Worm (Caenorhabditis elegans): Measurements from ENCODE around the gene asp-6.

asp-6 gene

ce11 chrV:8267275-8267674 is 1.5 kb downstream of the asp-6 start:
- TF ChIP-seq lin-35 (GFP tag; optimal IDR thresholded peaks at IDR 0.05), result peak in 1 of 2 experiments; percentile 31
- TF ChIP-seq aly-2 (tag; optimal IDR thresholded peaks at IDR 0.05), result peak; percentile 64
- TF ChIP-seq jun-1 (tag; optimal IDR thresholded peaks at IDR 0.05), result peak; percentile 13
- peak; percentile 95 for TF ChIP-seq elt-2 (tag; optimal IDR thresholded peaks at IDR 0.05)
- no peak for TF ChIP-seq blmp-1 (tag; optimal IDR thresholded peaks at IDR 0.05)
- peak; percentile 87 for TF ChIP-seq tlp-1 (tag; optimal IDR thresholded peaks at IDR 0.05)
- TF ChIP-seq lin-39 (tag; optimal IDR thresholded peaks at IDR 0.05), result no peak

- TF ChIP-seq irx-1 (tag; optimal IDR thresholded peaks at IDR 0.05), result no peak
- no peak for TF ChIP-seq fkh-10 (GFP tag; optimal IDR thresholded peaks at IDR 0.05)
- TF ChIP-seq egl-27 (tag; optimal IDR thresholded peaks at IDR 0.05), result no peak
- TF ChIP-seq nhr-76 (tag; optimal IDR thresholded peaks at IDR 0.05), result no peak
- no peak for TF ChIP-seq Y116A8C.19 (tag; optimal IDR thresholded peaks at IDR 0.05; ENCODE audit: borderline replicate concordance)
- no peak for TF ChIP-seq ztf-4 (tag; optimal IDR thresholded peaks at IDR 0.05)
- no peak for TF ChIP-seq ceh-82 (tag; optimal IDR thresholded peaks at IDR 0.05)
- no peak for TF ChIP-seq hpl-2 (GFP tag; optimal IDR thresholded peaks at IDR 0.05)
- TF ChIP-seq nhr-71 (tag; optimal IDR thresholded peaks at IDR 0.05), result no peak
- TF ChIP-seq lin-35 (GFP tag; optimal IDR thresholded peaks at IDR 0.05), result no peak
- TF ChIP-seq lsy-2 (tag; optimal IDR thresholded peaks at IDR 0.05), result no peak
- TF ChIP-seq zag-1 (tag; optimal IDR thresholded peaks at IDR 0.05), result no peak
- TF ChIP-seq lin-15B (tag; optimal IDR thresholded peaks at IDR 0.05), result no peak
- TF ChIP-seq F16B12.6 (tag; optimal IDR thresholded peaks at IDR 0.05), result no peak
- TF ChIP-seq hlh-17 (GFP tag; optimal IDR thresholded peaks at IDR 0.05; ENCODE audit: borderline replicate concordance), result no peak
- no peak for TF ChIP-seq ceh-8 (GFP tag; optimal IDR thresholded peaks at IDR 0.05)
- no peak for TF ChIP-seq fos-1 (tag; optimal IDR thresholded peaks at IDR 0.05)
- TF ChIP-seq nhr-12 (tag; optimal IDR thresholded peaks at IDR 0.05), result no peak
- no peak for TF ChIP-seq ama-1 (optimal IDR thresholded peaks at IDR 0.05)
Measured at ce11 chrV:8266232-8266631, 2.5 kb downstream of the asp-6 start, which contains the start of gene F21F8.5. F21F8.5 (minus strand) TSS chrV:8266332.

ce11 chrV:8263941-8264340 is 4.8 kb downstream of the asp-6 start, which contains the start of gene C16D9.9:
C16D9.9 (plus strand) TSS chrV:8264241.
- TF ChIP-seq hlh-17 (GFP tag; optimal IDR thresholded peaks at IDR 0.05; ENCODE audit: borderline replicate concordance), result no peak
- no peak for TF ChIP-seq sox-4 (tag; optimal IDR thresholded peaks at IDR 0.05)
- TF ChIP-seq nhr-85 (tag), result no peak
- no peak for TF ChIP-seq dsc-1 (tag; optimal IDR thresholded peaks at IDR 0.05)
- TF ChIP-seq lin-39 (tag; optimal IDR thresholded peaks at IDR 0.05), result no peak
- TF ChIP-seq lsy-2 (tag; optimal IDR thresholded peaks at IDR 0.05), result no peak
- TF ChIP-seq efl-1 (optimal IDR thresholded peaks at IDR 0.05), result no peak
- TF ChIP-seq efl-1 (GFP tag; optimal IDR thresholded peaks at IDR 0.05 in 1 of 2), result no peak
- TF ChIP-seq fkh-8 (tag; optimal IDR thresholded peaks at IDR 0.05), result no peak
- TF ChIP-seq egl-13 (tag; optimal IDR thresholded peaks at IDR 0.05), result no peak
- no peak for TF ChIP-seq hpl-2 (GFP tag; optimal IDR thresholded peaks at IDR 0.05)
- TF ChIP-seq vab-15 (tag; optimal IDR thresholded peaks at IDR 0.05), result no peak

- TF ChIP-seq hlh-4 (tag; optimal IDR thresholded peaks at IDR 0.05), result peak; percentile 56
- TF ChIP-seq lin-15B (tag; optimal IDR thresholded peaks at IDR 0.05), result no peak
Measured at ce11 chrV:8263466-8263865, 5.3 kb downstream of the asp-6 start, which contains the start of gene C16D9.8. C16D9.8 (minus strand) TSS chrV:8263566.

ce11 chrV:8262212-8262611 is 6.5 kb downstream of the asp-6 start:
- no peak for TF ChIP-seq F16B12.6 (tag; optimal IDR thresholded peaks at IDR 0.05)
- no peak for TF ChIP-seq ceh-8 (GFP tag; optimal IDR thresholded peaks at IDR 0.05)
- TF ChIP-seq sox-4 (tag; optimal IDR thresholded peaks at IDR 0.05), result no peak
- no peak for TF ChIP-seq mef-2 (tag; optimal IDR thresholded peaks at IDR 0.05)
- no peak for TF ChIP-seq alr-1 (tag; optimal IDR thresholded peaks at IDR 0.05; ENCODE audit: borderline replicate concordance)
- TF ChIP-seq mdl-1 (tag; optimal IDR thresholded peaks at IDR 0.05), result no peak
- TF ChIP-seq lin-14 (GFP tag; optimal IDR thresholded peaks at IDR 0.05), result peak; percentile 13
- no peak for TF ChIP-seq tbx-2 (tag; optimal IDR thresholded peaks at IDR 0.05)

All from whole organism, L1 larva.